Worm (Caenorhabditis elegans) whole organism, late embryonic: Measurements from ENCODE around the gene fat-3.

Source experiments
- C08G9.2 ChIP-seq: sonication (generic microtip); optimal IDR thresholded peaks from 2 replicates; lab custom pipeline; 2016; ENCODE audit warnings: mild to moderate bottlenecking, missing genetic modification characterization, moderate library complexity, missing compliant biosample characterization
- C38D4.7 ChIP-seq: fragments of 200-800 bp; sonication (Bioruptor generic); optimal IDR thresholded peaks from 2 replicates; lab custom pipeline; 2018; ENCODE audit warnings: mild to moderate bottlenecking, missing genetic modification characterization, moderate library complexity, missing compliant biosample characterization
- F13H6.1 ChIP-seq: sonication (generic microtip); optimal IDR thresholded peaks from 2 replicates; lab custom pipeline; 2016; ENCODE audit warnings: missing genetic modification characterization, missing compliant biosample characterization
- K02D7.2 ChIP-seq: sonication (generic microtip); optimal IDR thresholded peaks from 2 replicates; lab custom pipeline; 2017; ENCODE audit warnings: mild to moderate bottlenecking, missing genetic modification characterization, missing compliant biosample characterization
- K09A11.1 ChIP-seq: sonication (generic microtip); optimal IDR thresholded peaks from 2 replicates; lab custom pipeline; 2017; ENCODE audit warnings: antibody characterized with exemption, mild to moderate bottlenecking, missing genetic modification characterization, missing compliant biosample characterization; ENCODE audit not compliant: insufficient read depth
- T23F11.4 ChIP-seq: fragments of 200-800 bp; sonication (Bioruptor generic); optimal IDR thresholded peaks from 2 replicates; lab custom pipeline; 2018; ENCODE audit warnings: mild to moderate bottlenecking, missing genetic modification characterization, missing compliant biosample characterization
- ahr-1 ChIP-seq: sonication (generic microtip); optimal IDR thresholded peaks from 2 replicates; lab custom pipeline; 2016; ENCODE audit warnings: missing genetic modification characterization, missing compliant biosample characterization
- ama-1 ChIP-seq: fragments of 150-350 bp; optimal IDR thresholded peaks from 2 replicates; lab custom pipeline; 2014
- ceh-14 ChIP-seq: sonication (generic microtip); optimal IDR thresholded peaks from 2 replicates; lab custom pipeline; 2016; ENCODE audit warnings: missing genotype, missing genetic modification characterization, missing compliant biosample characterization
- ceh-18 ChIP-seq: sonication (generic microtip); optimal IDR thresholded peaks from 2 replicates; lab custom pipeline; 2016; ENCODE audit warnings: missing genetic modification characterization, missing compliant biosample characterization
- ceh-19 ChIP-seq: fragments of 200-800 bp; sonication (Bioruptor generic); optimal IDR thresholded peaks from 2 replicates; lab custom pipeline; 2018; ENCODE audit warnings: mild to moderate bottlenecking, missing genetic modification characterization, missing compliant biosample characterization
- ceh-22 ChIP-seq: sonication (generic microtip); optimal IDR thresholded peaks from 2 replicates; lab custom pipeline; 2017; ENCODE audit warnings: missing biosample characterization, missing genetic modification characterization
- ceh-24 ChIP-seq: sonication (generic microtip); optimal IDR thresholded peaks from 2 replicates; lab custom pipeline; 2016; ENCODE audit warnings: mild to moderate bottlenecking, missing genetic modification characterization, missing compliant biosample characterization
- ceh-30 ChIP-seq: fragments of 150-350 bp; optimal IDR thresholded peaks from 2 replicates; lab custom pipeline; 2014; ENCODE audit warnings: missing biosample characterization, missing genetic modification characterization
- ceh-31 ChIP-seq: sonication (generic microtip); optimal IDR thresholded peaks from 2 replicates; lab custom pipeline; 2016; ENCODE audit warnings: missing genetic modification characterization, missing compliant biosample characterization
- ceh-45 ChIP-seq: fragments of 200-800 bp; sonication (Bioruptor generic); IDR thresholded peaks from 2 replicates; pipeline ENCODE4 v1.3.6; 2022; ENCODE audit warnings: missing genetic modification reagents, missing genetic modification characterization, missing compliant biosample characterization
- ceh-48 ChIP-seq: sonication (generic microtip); optimal IDR thresholded peaks from 2 replicates; lab custom pipeline; 2016; ENCODE audit warnings: missing genetic modification characterization, inconsistent platforms, missing compliant biosample characterization
- dve-1 ChIP-seq: sonication (generic microtip); optimal IDR thresholded peaks from 2 replicates; lab custom pipeline; 2017; ENCODE audit warnings: antibody characterized with exemption, mild to moderate bottlenecking, missing genetic modification characterization, missing compliant biosample characterization
- elt-2 ChIP-seq: sonication (generic microtip); optimal IDR thresholded peaks from 2 replicates; lab custom pipeline; 2016; ENCODE audit warnings: missing genetic modification reagents, missing genetic modification characterization, missing compliant biosample characterization
- elt-4 ChIP-seq: sonication (generic microtip); optimal IDR thresholded peaks from 2 replicates; lab custom pipeline; 2016; ENCODE audit warnings: missing genetic modification characterization, missing compliant biosample characterization
- ets-4 ChIP-seq: sonication (generic microtip); optimal IDR thresholded peaks from 2 replicates; lab custom pipeline; 2016; ENCODE audit warnings: missing genetic modification characterization, missing compliant biosample characterization
- fkh-6 ChIP-seq: sonication (generic microtip); optimal IDR thresholded peaks from 2 replicates; lab custom pipeline; 2016; ENCODE audit warnings: missing genetic modification characterization, missing compliant biosample characterization
- gmeb-2 ChIP-seq: sonication (generic microtip); optimal IDR thresholded peaks from 2 replicates; lab custom pipeline; 2016; ENCODE audit warnings: missing genetic modification characterization, inconsistent platforms, missing compliant biosample characterization
- hlh-13 ChIP-seq: fragments of 200-800 bp; sonication (Bioruptor generic); optimal IDR thresholded peaks from 2 replicates; lab custom pipeline; 2018; ENCODE audit warnings: mild to moderate bottlenecking, missing genetic modification characterization, missing compliant biosample characterization
- hlh-15 ChIP-seq: sonication (generic microtip); optimal IDR thresholded peaks from 2 replicates; lab custom pipeline; 2016; ENCODE audit warnings: missing genetic modification characterization, missing compliant biosample characterization
- hlh-6 ChIP-seq: sonication (generic microtip); optimal IDR thresholded peaks from 2 replicates; lab custom pipeline; 2016; ENCODE audit warnings: missing genotype, missing genetic modification characterization, missing compliant biosample characterization
- lim-6 ChIP-seq: sonication (generic microtip); optimal IDR thresholded peaks from 2 replicates; lab custom pipeline; 2016; ENCODE audit warnings: missing genetic modification characterization, missing compliant biosample characterization
- lin-11 ChIP-seq: fragments of 200-800 bp; sonication (Bioruptor generic); optimal IDR thresholded peaks from 2 replicates; lab custom pipeline; 2018; ENCODE audit warnings: mild to moderate bottlenecking, missing genetic modification characterization, missing compliant biosample characterization
- madf-2 ChIP-seq: sonication (generic microtip); optimal IDR thresholded peaks from 2 replicates; lab custom pipeline; 2017; ENCODE audit warnings: missing genetic modification characterization, missing compliant biosample characterization
- nfya-1 ChIP-seq: sonication (generic microtip); optimal IDR thresholded peaks from 2 replicates; lab custom pipeline; 2017; ENCODE audit warnings: missing genetic modification characterization, mild to moderate bottlenecking, missing compliant biosample characterization, antibody characterized with exemption, moderate library complexity
- nhr-11 ChIP-seq: fragments of 150-350 bp; optimal IDR thresholded peaks from 2 replicates; lab custom pipeline; 2014; ENCODE audit warnings: missing biosample characterization, missing genetic modification characterization
- nhr-232 ChIP-seq: sonication (generic microtip); optimal IDR thresholded peaks from 2 replicates; lab custom pipeline; 2016; ENCODE audit warnings: missing genetic modification characterization, missing compliant biosample characterization
- odd-2 ChIP-seq: sonication (generic microtip); optimal IDR thresholded peaks from 2 replicates; lab custom pipeline; 2017; ENCODE audit warnings: antibody characterized with exemption, mild to moderate bottlenecking, missing genetic modification characterization, missing compliant biosample characterization
- pag-3 ChIP-seq: sonication (generic microtip); optimal IDR thresholded peaks from 2 replicates; lab custom pipeline; 2016; ENCODE audit warnings: missing compliant biosample characterization, missing genetic modification characterization, borderline replicate concordance
- pha-2 ChIP-seq: sonication (generic microtip); optimal IDR thresholded peaks from 2 replicates; lab custom pipeline; 2017; ENCODE audit warnings: mild to moderate bottlenecking, missing genetic modification characterization, missing compliant biosample characterization
- pha-4 ChIP-seq: fragments of 150-350 bp; optimal IDR thresholded peaks from 2 replicates; lab custom pipeline; 2018; ENCODE audit warnings: missing biosample characterization, missing genetic modification reagents, missing genetic modification characterization
- pqm-1 ChIP-seq: sonication (generic microtip); optimal IDR thresholded peaks from 2 replicates; lab custom pipeline; 2016; ENCODE audit warnings: missing genetic modification characterization, missing compliant biosample characterization
- pros-1 ChIP-seq: fragments of 150-350 bp; optimal IDR thresholded peaks from 2 replicates; lab custom pipeline; 2014; ENCODE audit warnings: missing biosample characterization, missing genetic modification reagents, missing genetic modification characterization
- ref-2 ChIP-seq: sonication (generic microtip); optimal IDR thresholded peaks from 2 replicates; lab custom pipeline; 2016; ENCODE audit warnings: missing genetic modification characterization, missing compliant biosample characterization
- rnt-1 ChIP-seq: sonication (generic microtip); optimal IDR thresholded peaks from 2 replicates; lab custom pipeline; 2016; ENCODE audit warnings: missing genetic modification characterization, missing compliant biosample characterization
- sdc-2 ChIP-seq: sonication (generic microtip); optimal IDR thresholded peaks from 2 replicates; lab custom pipeline; 2016; ENCODE audit warnings: missing genotype, missing genetic modification characterization, missing compliant biosample characterization
- sox-2 ChIP-seq: fragments of 200-800 bp; sonication (Bioruptor generic); IDR thresholded peaks from 2 replicates; pipeline ENCODE4 v1.3.6; 2022; ENCODE audit warnings: missing genetic modification reagents, missing genetic modification characterization, missing compliant biosample characterization
- syd-9 ChIP-seq: sonication (generic microtip); optimal IDR thresholded peaks from 2 replicates; lab custom pipeline; 2016; ENCODE audit warnings: mild to moderate bottlenecking, missing genetic modification characterization, moderate library complexity, missing compliant biosample characterization
- tbx-2 ChIP-seq: sonication (generic microtip); optimal IDR thresholded peaks from 2 replicates; lab custom pipeline; 2016; ENCODE audit warnings: missing genetic modification characterization, missing compliant biosample characterization
- ttx-3 ChIP-seq: sonication (generic microtip); optimal IDR thresholded peaks from 2 replicates; lab custom pipeline; 2016; ENCODE audit warnings: missing genetic modification reagents, missing genetic modification characterization, missing compliant biosample characterization
- unc-3 ChIP-seq, 2 experiments: fragments of 200-800 bp in 1 of 2; sonication (Bioruptor generic) in 1 of 2; sonication (generic microtip) in 1 of 2; conservative IDR thresholded peaks in 1 of 2; optimal IDR thresholded peaks in 1 of 2; 2 replicates each; pipeline versions ENCODE4 v1.3.6 to Lab custom; 2016 to 2022; ENCODE audit warnings: missing compliant biosample characterization in 2 of 2, missing genetic modification characterization in 2 of 2, missing genetic modification reagents in 1 of 2
- unc-42 ChIP-seq: sonication (generic microtip); optimal IDR thresholded peaks from 2 replicates; lab custom pipeline; 2016; ENCODE audit warnings: missing genotype, missing genetic modification characterization, missing compliant biosample characterization
- unc-55 ChIP-seq: sonication (generic microtip); optimal IDR thresholded peaks from 2 replicates; lab custom pipeline; 2017; ENCODE audit warnings: missing biosample characterization, missing genetic modification reagents, missing genetic modification characterization
- unc-86 ChIP-seq: sonication (generic microtip); optimal IDR thresholded peaks from 2 replicates; lab custom pipeline; 2016; ENCODE audit warnings: missing genetic modification characterization, missing compliant biosample characterization
- ztf-16 ChIP-seq: sonication (generic microtip); optimal IDR thresholded peaks from 2 replicates; lab custom pipeline; 2017; ENCODE audit warnings: missing genetic modification characterization, missing compliant biosample characterization

The fat-3 gene

ce11 chrIV:9770798-9771197 lies 32.0 kb upstream of the fat-3 start:
- TF ChIP-seq ceh-22 (tag; lab: Kevin White, UChicago) (no peak), odd-2 (tag; lab: Kevin White, UChicago) (no peak), tbx-2 (tag; lab: Kevin White, UChicago) (peak; percentile 62), ceh-31 (tag; lab: Kevin White, UChicago) (peak; percentile 9), ref-2 (tag; lab: Kevin White, UChicago) (peak; percentile 20), unc-55 (GFP tag; lab: Kevin White, UChicago) (peak; percentile 98)

ce11 chrIV:9772096-9772720 lies 30.6 kb upstream of the fat-3 start, which contains the start of gene cav-1:
Gene cav-1 (plus strand): TSS chrIV:9772510.
- TF ChIP-seq T23F11.4 (GFP tag; lab: Kevin White, UChicago) (no peak), ceh-45 (no peak), nfya-1 (peak; percentile 58), ets-4 (tag; lab: Kevin White, UChicago) (no peak), K02D7.2 (no peak), pha-4 (no peak), dve-1 (tag; lab: Kevin White, UChicago) (no peak), hlh-13 (GFP tag; lab: Kevin White, UChicago) (no peak), ceh-22 (tag; lab: Kevin White, UChicago) (no peak), ceh-24 (tag; lab: Kevin White, UChicago) (no peak), ceh-31 (tag; lab: Kevin White, UChicago) (peak; percentile 53), ceh-48 (no peak), ztf-16 (tag; lab: Kevin White, UChicago) (no peak), madf-2 (tag; lab: Kevin White, UChicago) (no peak), lin-11 (tag; lab: Kevin White, UChicago) (no peak), ama-1 (lab: Kevin White, UChicago) (peak; percentile 58), ceh-14 (tag; lab: Kevin White, UChicago) (no peak), ahr-1 (tag; lab: Kevin White, UChicago) (no peak), unc-42 (tag; lab: Kevin White, UChicago) (no peak), unc-55 (GFP tag; lab: Kevin White, UChicago) (peak; percentile 52), ref-2 (tag; lab: Kevin White, UChicago) (peak; percentile 47), nhr-11 (no peak), syd-9 (no peak), pag-3 (no peak), unc-3 (GFP tag; conservative IDR thresholded peaks at IDR 0.05; lab: Robert Waterston, UW) (no peak), unc-3 (tag; optimal IDR thresholded peaks at IDR 0.05; lab: Kevin White, UChicago) (no peak), ttx-3 (no peak), elt-4 (tag; lab: Kevin White, UChicago) (no peak), C08G9.2 (tag; lab: Kevin White, UChicago) (no peak), rnt-1 (tag; lab: Kevin White, UChicago) (no peak), pha-2 (tag; lab: Kevin White, UChicago) (no peak), nhr-232 (tag; lab: Kevin White, UChicago) (no peak), ceh-19 (GFP tag; lab: Kevin White, UChicago) (no peak), gmeb-2 (tag; lab: Kevin White, UChicago) (no peak), hlh-15 (tag; lab: Kevin White, UChicago) (no peak), sox-2 (GFP tag; lab: Robert Waterston, UW) (no peak), ceh-18 (tag; lab: Kevin White, UChicago) (no peak), pros-1 (tag; lab: Kevin White, UChicago) (no peak), fkh-6 (tag; lab: Kevin White, UChicago) (no peak), pqm-1 (tag; lab: Kevin White, UChicago) (no peak), ceh-30 (no peak), unc-86 (tag; lab: Kevin White, UChicago) (no peak), hlh-6 (no peak), tbx-2 (tag; lab: Kevin White, UChicago) (peak; percentile 31), elt-2 (tag; lab: Kevin White, UChicago) (no peak), C38D4.7 (GFP tag; lab: Kevin White, UChicago) (no peak), sdc-2 (tag; lab: Kevin White, UChicago) (no peak), K09A11.1 (tag; lab: Kevin White, UChicago) (no peak), F13H6.1 (tag; lab: Kevin White, UChicago) (no peak), lim-6 (tag; lab: Kevin White, UChicago) (no peak)
